Worm (Caenorhabditis elegans): Measurements from ENCODE around the gene best-18.

- TF ChIP-seq elt-3 (tag; optimal IDR thresholded peaks at IDR 0.05) (no peak), nhr-11 (tag; optimal IDR thresholded peaks at IDR 0.05) (no peak)
These were observed 21.8 kb downstream of the best-18 start, which contains the start of gene paml-1 for ce11 chrIII:10233979-10234378.

All from whole organism, L1 larva.